Worm (Caenorhabditis elegans) whole organism, L3 larva: Measurements from ENCODE around the gene Y49E10.27.

ENCODE experiments used
- ama-1 ChIP-seq: fragments of 150-350 bp; optimal IDR thresholded peaks from 2 replicates; lab custom pipeline; 2018
- nhr-12 ChIP-seq: fragments of 150-350 bp; optimal IDR thresholded peaks from 2 replicates; lab custom pipeline; 2014; ENCODE audit warnings: missing biosample characterization, missing genetic modification characterization
- nhr-237 ChIP-seq: fragments of 150-350 bp; optimal IDR thresholded peaks from 2 replicates; lab custom pipeline; 2014; ENCODE audit warnings: missing biosample characterization, missing genetic modification characterization
- skn-1 ChIP-seq: fragments of 150-350 bp; optimal IDR thresholded peaks from 2 replicates; lab custom pipeline; 2014; ENCODE audit warnings: missing biosample characterization, missing genetic modification characterization
- unc-39 ChIP-seq: sonication (generic microtip); optimal IDR thresholded peaks from 4 replicates; lab custom pipeline; 2017; ENCODE audit warnings: missing biosample characterization, missing genetic modification characterization
- unc-62 ChIP-seq: fragments of 150-350 bp; sonication (generic microtip); optimal IDR thresholded peaks from 4 replicates; lab custom pipeline; 2014; ENCODE audit warnings: missing biosample characterization, missing genetic modification reagents, missing genetic modification characterization

DNA sequence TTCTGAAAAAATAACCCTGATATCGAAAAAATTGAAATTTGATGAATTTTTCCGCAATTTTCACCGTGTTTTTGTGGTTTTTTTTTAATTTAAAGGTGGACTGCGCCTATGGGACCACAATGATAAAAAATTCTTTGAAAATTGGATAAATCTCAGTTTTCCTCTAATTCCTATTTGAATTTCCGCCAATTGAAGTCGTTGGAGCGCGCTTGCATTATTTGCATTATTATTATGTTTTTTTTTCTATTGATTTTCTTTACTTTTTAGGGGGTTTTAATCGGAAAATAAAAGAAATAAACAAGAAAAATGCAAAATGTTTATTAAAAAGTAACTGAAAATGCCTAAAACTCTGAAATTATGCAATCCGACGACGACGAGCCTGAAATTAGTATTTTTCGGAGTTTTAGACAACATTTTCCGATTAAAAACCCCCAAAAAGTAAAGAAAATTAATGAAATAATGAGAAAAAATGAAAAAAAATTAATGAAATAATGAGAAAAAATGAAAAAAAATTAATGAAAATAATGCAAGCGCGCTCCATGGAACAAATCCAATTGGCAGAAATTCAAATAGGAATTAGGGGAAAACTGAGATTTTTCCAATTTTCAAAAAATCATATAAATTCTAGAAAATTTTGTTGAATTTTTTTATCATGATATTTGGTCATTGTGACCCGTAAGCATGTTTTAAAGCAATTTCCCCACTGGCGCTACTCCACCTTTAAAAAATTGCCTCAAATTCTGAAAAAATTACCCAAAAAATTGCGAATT is 21.6 kb downstream of the Y49E10.27 start:
- TF ChIP-seq nhr-237 (tag; lab: Kevin White, UChicago) (no peak), ama-1 (no peak), unc-62 (no peak), nhr-12 (tag; lab: Kevin White, UChicago) (no peak), unc-39 (tag; lab: Kevin White, UChicago) (no peak), skn-1 (tag; lab: Kevin White, UChicago) (no peak)
